Fruit fly (Drosophila melanogaster) whole organism: Measurements from ENCODE around the gene CG17292.

Source experiments
- CG8478 ChIP-seq: fragments of >200 bp; optimal IDR thresholded peaks from 2 replicates; lab custom pipeline; 2018; ENCODE audit warnings: inconsistent platforms
- Dll ChIP-seq: fragments of >200 bp; optimal IDR thresholded peaks from 2 replicates; lab custom pipeline; 2017
- EcR ChIP-seq, 2 experiments: fragments of >200 bp; optimal IDR thresholded peaks; 2 replicates each; lab custom pipeline; 2017; ENCODE audit warnings: missing biosample characterization in 2 of 2, missing genetic modification characterization in 2 of 2, missing genetic modification reagents in 2 of 2
- pan ChIP-seq: fragments of >200 bp; optimal IDR thresholded peaks from 2 replicates; lab custom pipeline; 2017
- psq ChIP-seq: fragments of >200 bp; optimal IDR thresholded peaks from 2 replicates; lab custom pipeline; 2017
- usp ChIP-seq: fragments of >200 bp; optimal IDR thresholded peaks from 2 replicates; lab custom pipeline; 2017; ENCODE audit warnings: missing biosample characterization, missing genetic modification characterization, mixed read lengths

Gene CG17292

dm6 chr2L:8339751-8340349 lies 30.4 kb upstream of the CG17292 start:
- TF ChIP-seq pan (no peak), psq (no peak), CG8478 (lab: Kevin White, UChicago) (no peak), usp (GFP tag; lab: Kevin White, UChicago) (no peak), EcR (GFP tag; optimal IDR thresholded peaks at IDR 0.05; lab: Kevin White, UChicago) (no peak), Dll (lab: Kevin White, UChicago) (no peak)

dm6 chr2L:8342395-8342794 lies 27.9 kb upstream of the CG17292 start, which contains the start of gene CG14273:
Gene CG14273, plus strand, starts transcription at chr2L:8342695.
- TF ChIP-seq CG8478 (lab: Kevin White, UChicago): no peak

dm6 chr2L:8344536-8344935 lies 25.7 kb upstream of the CG17292 start:
- TF ChIP-seq EcR (GFP tag; optimal IDR thresholded peaks at IDR 0.05; lab: Kevin White, UChicago) (no peak), Dll (lab: Kevin White, UChicago) (no peak), usp (GFP tag; lab: Kevin White, UChicago) (no peak), CG8478 (lab: Kevin White, UChicago) (no peak), pan (no peak), psq (no peak)

- TF ChIP-seq psq: no peak
- no peak for TF ChIP-seq CG8478 (lab: Kevin White, UChicago)
- no peak for TF ChIP-seq usp (GFP tag; lab: Kevin White, UChicago)
- no peak for TF ChIP-seq EcR (GFP tag; optimal IDR thresholded peaks at IDR 0.05; lab: Kevin White, UChicago)
- TF ChIP-seq Dll (lab: Kevin White, UChicago): no peak
- TF ChIP-seq pan: no peak
Observed at dm6 chr2L:8346260-8346659, 24.0 kb upstream of the CG17292 start, which contains the start of gene CG7778. Gene CG7778, plus strand, starts transcription at chr2L:8346620.

- no peak for TF ChIP-seq psq
- no peak for TF ChIP-seq Dll (lab: Kevin White, UChicago)
- no peak for TF ChIP-seq pan
- TF ChIP-seq usp (GFP tag; lab: Kevin White, UChicago): no peak
- TF ChIP-seq EcR (GFP tag; optimal IDR thresholded peaks at IDR 0.05; lab: Kevin White, UChicago): no peak
- TF ChIP-seq CG8478 (lab: Kevin White, UChicago): no peak
Observed at dm6 chr2L:8350560-8351171, 19.6 kb upstream of the CG17292 start.

- no peak for TF ChIP-seq pan
- no peak for TF ChIP-seq EcR (GFP tag; optimal IDR thresholded peaks at IDR 0.05; lab: Kevin White, UChicago)
- TF ChIP-seq psq: no peak
- TF ChIP-seq Dll (lab: Kevin White, UChicago): no peak
- no peak for TF ChIP-seq usp (GFP tag; lab: Kevin White, UChicago)
- no peak for TF ChIP-seq CG8478 (lab: Kevin White, UChicago)
Observed at dm6 chr2L:8351333-8351732, 18.9 kb upstream of the CG17292 start.

- TF ChIP-seq CG8478 (lab: Kevin White, UChicago): no peak
- TF ChIP-seq pan: no peak
- no peak for TF ChIP-seq EcR (GFP tag; optimal IDR thresholded peaks at IDR 0.05; lab: Kevin White, UChicago)
- TF ChIP-seq usp (GFP tag; lab: Kevin White, UChicago): no peak
- no peak for TF ChIP-seq Dll (lab: Kevin White, UChicago)
- TF ChIP-seq psq: no peak
Observed at dm6 chr2L:8351864-8352263, 18.4 kb upstream of the CG17292 start, which contains the start of gene Mur29B. Gene Mur29B, plus strand, starts transcription at chr2L:8352187.

dm6 chr2L:8355419-8355818 lies 14.8 kb upstream of the CG17292 start:
- TF ChIP-seq EcR (GFP tag; optimal IDR thresholded peaks at IDR 0.05; lab: Kevin White, UChicago) (no peak), CG8478 (lab: Kevin White, UChicago) (no peak), pan (no peak), psq (no peak), usp (GFP tag; lab: Kevin White, UChicago) (no peak), Dll (lab: Kevin White, UChicago) (no peak)

dm6 chr2L:8361204-8361952 lies 8.9 kb upstream of the CG17292 start:
- no peak for TF ChIP-seq psq
- no peak for TF ChIP-seq Dll (lab: Kevin White, UChicago)
- TF ChIP-seq usp (GFP tag; lab: Kevin White, UChicago): no peak
- TF ChIP-seq CG8478 (lab: Kevin White, UChicago): no peak
- TF ChIP-seq pan: no peak
- TF ChIP-seq EcR (GFP tag; optimal IDR thresholded peaks at IDR 0.05; lab: Kevin White, UChicago): no peak

dm6 chr2L:8362273-8362954 lies 7.8 kb upstream of the CG17292 start, which contains the start of gene CG7627:
Gene CG7627, minus strand, starts transcription at chr2L:8362469.
- no peak for TF ChIP-seq pan
- TF ChIP-seq CG8478 (lab: Kevin White, UChicago): no peak
- no peak for TF ChIP-seq psq
- no peak for TF ChIP-seq EcR (GFP tag; optimal IDR thresholded peaks at IDR 0.05; lab: Kevin White, UChicago)
- TF ChIP-seq Dll (lab: Kevin White, UChicago): no peak
- TF ChIP-seq usp (GFP tag; lab: Kevin White, UChicago): no peak

- TF ChIP-seq usp (GFP tag; lab: Kevin White, UChicago) (no peak), psq (no peak), Dll (lab: Kevin White, UChicago) (no peak), EcR (GFP tag; optimal IDR thresholded peaks at IDR 0.05; lab: Kevin White, UChicago) (no peak), CG8478 (lab: Kevin White, UChicago) (no peak), pan (no peak)
Observed at dm6 chr2L:8362955-8363285, 7.3 kb upstream of the CG17292 start.
